Fruit fly (Drosophila melanogaster) whole organism, embryonic: ENCODE measurements around the gene CG46464.

Experiments
- Abd-B ChIP-seq: fragments of 200-800 bp; sonication (Bioruptor generic); optimal IDR thresholded peaks from 2 replicates; lab custom pipeline; 2018; ENCODE audit warnings: missing biosample characterization, mild to moderate bottlenecking, missing genetic modification characterization, moderate library complexity
- Atf-2 ChIP-seq: fragments of 200-800 bp; sonication (Bioruptor generic); optimal IDR thresholded peaks from 2 replicates; lab custom pipeline; 2016; ENCODE audit warnings: missing biosample characterization, missing genetic modification characterization
- Atf6 ChIP-seq: fragments of 200-800 bp; sonication (Bioruptor generic); IDR thresholded peaks from 2 replicates; pipeline ENCODE4 v1.3.6; 2022; ENCODE audit warnings: missing biosample characterization, missing genetic modification characterization
- B-H1 ChIP-seq: fragments of 200-800 bp; sonication (Bioruptor generic); IDR thresholded peaks from 3 replicates; pipeline ENCODE4 v1.3.6; 2022; ENCODE audit warnings: missing biosample characterization, missing genetic modification characterization
- CG11504 ChIP-seq: fragments of 200-800 bp; sonication (Bioruptor generic); optimal IDR thresholded peaks from 3 replicates; lab custom pipeline; 2019; ENCODE audit warnings: missing biosample characterization, mild to moderate bottlenecking, missing genetic modification characterization, moderate library complexity
- CG12104 ChIP-seq: fragments of 200-800 bp; sonication (Bioruptor generic); optimal IDR thresholded peaks from 3 replicates; lab custom pipeline; 2016; ENCODE audit warnings: missing biosample characterization, missing genetic modification characterization
- CG12219 ChIP-seq: fragments of 200-800 bp; sonication (Bioruptor generic); optimal IDR thresholded peaks from 3 replicates; lab custom pipeline; 2018; ENCODE audit warnings: missing biosample characterization, mild to moderate bottlenecking, missing genetic modification characterization
- CG12942 ChIP-seq: fragments of 200-800 bp; sonication (Bioruptor generic); optimal IDR thresholded peaks from 3 replicates; lab custom pipeline; 2016; ENCODE audit warnings: missing biosample characterization, missing genetic modification characterization
- CG13123 ChIP-seq: fragments of 200-800 bp; sonication (Bioruptor generic); optimal IDR thresholded peaks from 2 replicates; lab custom pipeline; 2016; ENCODE audit warnings: missing biosample characterization, missing genetic modification characterization
- CG13894 ChIP-seq: fragments of 200-800 bp; sonication (Bioruptor generic); optimal IDR thresholded peaks from 3 replicates; lab custom pipeline; 2018; ENCODE audit warnings: missing biosample characterization, mild to moderate bottlenecking, missing genetic modification characterization, moderate library complexity
- CG1647 ChIP-seq: fragments of 200-800 bp; sonication (Bioruptor generic); optimal IDR thresholded peaks from 3 replicates; lab custom pipeline; 2016; ENCODE audit warnings: missing biosample characterization, missing genetic modification characterization
- CG17186 ChIP-seq: fragments of 200-800 bp; sonication (Bioruptor generic); optimal IDR thresholded peaks from 3 replicates; lab custom pipeline; 2017; ENCODE audit warnings: missing biosample characterization, missing genetic modification reagents, missing genetic modification characterization
- CG17359 ChIP-seq: fragments of 200-800 bp; sonication (Bioruptor generic); optimal IDR thresholded peaks from 3 replicates; lab custom pipeline; 2018; ENCODE audit warnings: missing biosample characterization, mild to moderate bottlenecking, missing genetic modification characterization, moderate library complexity
- CG17385 ChIP-seq: fragments of 200-800 bp; sonication (Bioruptor generic); optimal IDR thresholded peaks from 3 replicates; lab custom pipeline; 2018; ENCODE audit warnings: missing biosample characterization, mild to moderate bottlenecking, missing genetic modification characterization
- CG17912 ChIP-seq: fragments of 200-800 bp; sonication (Bioruptor generic); optimal IDR thresholded peaks from 2 replicates; lab custom pipeline; 2018; ENCODE audit warnings: missing biosample characterization, mild to moderate bottlenecking, missing genetic modification characterization
- CG1792 ChIP-seq: fragments of 200-800 bp; sonication (Bioruptor generic); optimal IDR thresholded peaks from 2 replicates; lab custom pipeline; 2016; ENCODE audit warnings: missing biosample characterization, missing genetic modification characterization
- CG18262 ChIP-seq: fragments of 200-800 bp; optimal IDR thresholded peaks from 3 replicates; lab custom pipeline; 2019; ENCODE audit warnings: missing biosample characterization, mild to moderate bottlenecking, missing genetic modification characterization, moderate library complexity
- CG2678 ChIP-seq: fragments of 200-800 bp; sonication (Bioruptor generic); optimal IDR thresholded peaks from 3 replicates; lab custom pipeline; 2019; ENCODE audit warnings: missing biosample characterization, mild to moderate bottlenecking, missing genetic modification characterization, moderate library complexity
- CG30403 ChIP-seq: fragments of 200-800 bp; sonication (Bioruptor generic); optimal IDR thresholded peaks from 3 replicates; lab custom pipeline; 2016; ENCODE audit warnings: missing biosample characterization, missing genetic modification characterization
- CG31441 ChIP-seq: fragments of 200-800 bp; sonication (Bioruptor generic); IDR thresholded peaks from 2 replicates; pipeline ENCODE4 v1.3.6; 2022; ENCODE audit warnings: missing biosample characterization, missing genetic modification characterization
- CG7357 ChIP-seq: fragments of 200-800 bp; sonication (Bioruptor generic); IDR thresholded peaks from 3 replicates; pipeline ENCODE4 v1.3.6; 2022; ENCODE audit warnings: missing biosample characterization, missing genetic modification characterization
- Chrac-16 ChIP-seq: fragments of 200-800 bp; sonication (Bioruptor generic); optimal IDR thresholded peaks from 3 replicates; lab custom pipeline; 2016; ENCODE audit warnings: missing biosample characterization, missing genetic modification characterization
- Nf-YB ChIP-seq: fragments of 200-800 bp; sonication (Bioruptor generic); optimal IDR thresholded peaks from 3 replicates; lab custom pipeline; 2019; ENCODE audit warnings: missing biosample characterization, mild to moderate bottlenecking, missing genetic modification characterization, moderate library complexity
- Sox100B ChIP-seq: fragments of 200-800 bp; sonication (Bioruptor generic); optimal IDR thresholded peaks from 3 replicates; lab custom pipeline; 2018; ENCODE audit warnings: missing biosample characterization, mild to moderate bottlenecking, missing genetic modification characterization
- Sry-β ChIP-seq: fragments of 200-800 bp; sonication (Bioruptor generic); optimal IDR thresholded peaks from 2 replicates; lab custom pipeline; 2018; ENCODE audit warnings: missing biosample characterization, mild to moderate bottlenecking, missing genetic modification characterization, moderate library complexity
- Stat92E ChIP-seq, 3 experiments: fragments of >200 bp in 2 of 3; fragments of 200-800 bp in 1 of 3; sonication (Bioruptor generic) in 1 of 3; optimal IDR thresholded peaks; 2 replicates each; lab custom pipeline; 2017 to 2019; ENCODE audit warnings: missing biosample characterization in 3 of 3, missing genetic modification characterization in 3 of 3, mild to moderate bottlenecking in 1 of 3, moderate library complexity in 1 of 3
- Trl ChIP-seq, 3 experiments: fragments of >200 bp in 2 of 3; fragments of 200-800 bp in 1 of 3; sonication (Bioruptor generic) in 1 of 3; optimal IDR thresholded peaks; 2 replicates in 1 of 3; 3 replicates in 2 of 3; lab custom pipeline; 2016 to 2017; ENCODE audit warnings: missing biosample characterization in 1 of 3, missing genetic modification characterization in 1 of 3
- aop ChIP-seq: fragments of 200-800 bp; sonication (Bioruptor generic); IDR thresholded peaks from 2 replicates; pipeline ENCODE4 v1.3.6; 2022; ENCODE audit warnings: missing biosample characterization, missing genetic modification characterization
- ash1 ChIP-seq: fragments of 200-800 bp; sonication (Bioruptor generic); optimal IDR thresholded peaks from 2 replicates; lab custom pipeline; 2018; ENCODE audit warnings: missing biosample characterization, mild to moderate bottlenecking, missing genetic modification characterization
- bigmax ChIP-seq: fragments of 200-800 bp; sonication (Bioruptor generic); optimal IDR thresholded peaks from 2 replicates; lab custom pipeline; 2018; ENCODE audit warnings: missing biosample characterization, mild to moderate bottlenecking, missing genetic modification characterization
- croc ChIP-seq: fragments of 200-800 bp; sonication (Bioruptor generic); conservative IDR thresholded peaks from 3 replicates; pipeline ENCODE4 v1.3.6; 2022; ENCODE audit warnings: missing biosample characterization, missing genetic modification characterization
- ems ChIP-seq: fragments of 200-800 bp; sonication (Bioruptor generic); optimal IDR thresholded peaks from 3 replicates; lab custom pipeline; 2016; ENCODE audit warnings: missing biosample characterization, missing genetic modification characterization
- fd102C ChIP-seq: fragments of 200-800 bp; sonication (Bioruptor generic); optimal IDR thresholded peaks from 2 replicates; lab custom pipeline; 2018; ENCODE audit warnings: missing biosample characterization, mild to moderate bottlenecking, missing genetic modification characterization, moderate library complexity
- fd3F ChIP-seq: fragments of 200-800 bp; sonication (Bioruptor generic); optimal IDR thresholded peaks from 2 replicates; lab custom pipeline; 2018; ENCODE audit warnings: missing biosample characterization, mild to moderate bottlenecking, missing genetic modification characterization, moderate library complexity
- gcm2 ChIP-seq: fragments of 200-800 bp; sonication (Bioruptor generic); optimal IDR thresholded peaks from 2 replicates; lab custom pipeline; 2016; ENCODE audit warnings: missing biosample characterization, missing genetic modification characterization
- lmd ChIP-seq: fragments of 200-800 bp; sonication (Bioruptor generic); IDR thresholded peaks from 2 replicates; pipeline ENCODE4 v1.3.6; 2022; ENCODE audit warnings: missing biosample characterization, missing genetic modification characterization
- maf-S ChIP-seq: fragments of 200-800 bp; sonication (Bioruptor generic); optimal IDR thresholded peaks from 2 replicates; lab custom pipeline; 2016; ENCODE audit warnings: missing biosample characterization, missing genetic modification characterization
- nerfin-2 ChIP-seq: fragments of 200-800 bp; sonication (Bioruptor generic); IDR thresholded peaks from 2 replicates; pipeline ENCODE4 v1.3.6; 2022; ENCODE audit warnings: missing biosample characterization, missing genetic modification characterization; ENCODE audit not compliant: partially characterized antibody
- nmo ChIP-seq: fragments of 200-800 bp; sonication (Bioruptor generic); optimal IDR thresholded peaks from 2 replicates; lab custom pipeline; 2018; ENCODE audit warnings: missing biosample characterization, mild to moderate bottlenecking, missing genetic modification characterization, moderate library complexity
- nom ChIP-seq: fragments of 200-800 bp; sonication (Bioruptor generic); optimal IDR thresholded peaks from 2 replicates; lab custom pipeline; 2017; ENCODE audit warnings: missing biosample characterization, missing genetic modification characterization, mild to moderate bottlenecking, moderate library complexity, missing genetic modification reagents
- odd ChIP-seq: fragments of 200-800 bp; sonication (Bioruptor generic); optimal IDR thresholded peaks from 2 replicates; lab custom pipeline; 2017; ENCODE audit warnings: missing biosample characterization, mild to moderate bottlenecking, missing genetic modification characterization
- psq ChIP-seq: fragments of 200-800 bp; sonication (Bioruptor generic); optimal IDR thresholded peaks from 2 replicates; lab custom pipeline; 2017; ENCODE audit warnings: missing biosample characterization, missing genetic modification characterization
- run ChIP-seq: fragments of 200-800 bp; sonication (Bioruptor generic); optimal IDR thresholded peaks from 3 replicates; lab custom pipeline; 2018; ENCODE audit warnings: missing biosample characterization, mild to moderate bottlenecking, missing genetic modification characterization
- salm ChIP-seq: fragments of 200-800 bp; sonication (Bioruptor generic); optimal IDR thresholded peaks from 2 replicates; lab custom pipeline; 2018; ENCODE audit warnings: missing biosample characterization, mild to moderate bottlenecking, missing genetic modification characterization
- so ChIP-seq: fragments of 200-800 bp; sonication (Bioruptor generic); IDR thresholded peaks from 3 replicates; pipeline ENCODE4 v1.3.6; 2022; ENCODE audit warnings: missing biosample characterization, missing genetic modification characterization
- sob ChIP-seq: fragments of 200-800 bp; sonication (Bioruptor generic); IDR thresholded peaks from 2 replicates; pipeline ENCODE4 v1.3.6; 2022; ENCODE audit warnings: missing biosample characterization, missing genetic modification characterization
- stwl ChIP-seq: fragments of 200-800 bp; sonication (Bioruptor generic); optimal IDR thresholded peaks from 3 replicates; lab custom pipeline; 2018; ENCODE audit warnings: missing biosample characterization, mild to moderate bottlenecking, missing genetic modification characterization, moderate library complexity
- tio ChIP-seq: fragments of 200-800 bp; sonication (Bioruptor generic); optimal IDR thresholded peaks from 2 replicates; lab custom pipeline; 2017; ENCODE audit warnings: missing biosample characterization, missing genetic modification characterization, inconsistent platforms
- trem ChIP-seq: fragments of 200-800 bp; optimal IDR thresholded peaks from 3 replicates; lab custom pipeline; 2019; ENCODE audit warnings: missing biosample characterization, mild to moderate bottlenecking, missing genetic modification characterization, moderate library complexity
- ttk ChIP-seq: fragments of 200-800 bp; sonication (Bioruptor generic); IDR thresholded peaks from 2 replicates; pipeline ENCODE4 v2.1.2; 2022; ENCODE audit warnings: missing biosample characterization, missing genetic modification characterization

Gene CG46464

dm6 chrX:17491184-17491583 lies 47.4 kb upstream of the CG46464 start (continued):
- TF ChIP-seq maf-S (GFP tag; lab: Kevin White, UChicago) (no peak), sob (GFP tag; lab: Robert Waterston, UW) (peak; percentile 62), Sox100B (GFP tag; lab: Kevin White, UChicago) (peak; percentile 34), CG2678 (peak; percentile 60), CG17912 (GFP tag; lab: Kevin White, UChicago) (no peak), nmo (GFP tag; lab: Kevin White, UChicago) (peak; percentile 65), CG7357 (GFP tag; lab: Robert Waterston, UW) (peak; percentile 56; the same call in 2 of the 3 replicates), CG17359 (tag; lab: Kevin White, UChicago) (peak; percentile 58), salm (no peak), Atf-2 (GFP tag; lab: Kevin White, UChicago) (peak; percentile 4), tio (GFP tag; lab: Kevin White, UChicago) (peak; percentile 61), CG12104 (GFP tag; lab: Kevin White, UChicago) (peak; percentile 26), CG1792 (GFP tag; lab: Kevin White, UChicago) (peak; percentile 35), CG31441 (GFP tag; lab: Robert Waterston, UW) (peak; percentile 49; the same call in 1 of the 2 replicates), croc (GFP tag; lab: Robert Waterston, UW) (peak; percentile 45; the same call in 1 of the 3 replicates), lmd (GFP tag; lab: Robert Waterston, UW) (peak; percentile 67), Atf6 (no peak), trem (tag; lab: Kevin White, UChicago) (peak; percentile 15), odd (peak; percentile 20), aop (GFP tag; lab: Robert Waterston, UW) (no peak), run (tag; lab: Kevin White, UChicago) (no peak), Nf-YB (GFP tag; lab: Kevin White, UChicago) (no peak), fd3F (GFP tag; lab: Kevin White, UChicago) (no peak), B-H1 (GFP tag; lab: Robert Waterston, UW) (peak; percentile 44; the same call in 2 of the 3 replicates), Sry-β (GFP tag; lab: Kevin White, UChicago) (no peak), CG11504 (peak; percentile 73), CG17186 (GFP tag; lab: Kevin White, UChicago) (no peak), Chrac-16 (GFP tag; lab: Kevin White, UChicago) (peak; percentile 51), stwl (tag; lab: Kevin White, UChicago) (no peak), Stat92E (GFP tag; optimal IDR thresholded peaks at IDR 0.05; lab: Kevin White, UChicago) (no peak), CG17385 (GFP tag; lab: Kevin White, UChicago) (peak; percentile 42), ems (GFP tag; lab: Kevin White, UChicago) (peak; percentile 39), CG12942 (GFP tag; lab: Kevin White, UChicago) (no peak), CG12219 (GFP tag; lab: Kevin White, UChicago) (peak; percentile 16), Trl (optimal IDR thresholded peaks at IDR 0.05; lab: Kevin White, UChicago) (no peak), Trl (GFP tag; optimal IDR thresholded peaks at IDR 0.05; lab: Kevin White, UChicago) (no peak), CG18262 (tag; lab: Kevin White, UChicago) (peak; percentile 66), nom (peak; percentile 11), fd102C (GFP tag; lab: Kevin White, UChicago) (peak; percentile 1), so (GFP tag; lab: Robert Waterston, UW) (peak; percentile 54; the same call in 1 of the 3 replicates), CG13123 (GFP tag; lab: Kevin White, UChicago) (no peak), Abd-B (GFP tag; lab: Kevin White, UChicago) (peak; percentile 31), psq (GFP tag; lab: Kevin White, UChicago) (no peak), CG30403 (peak; percentile 51), nerfin-2 (no peak), bigmax (GFP tag; lab: Kevin White, UChicago) (no peak), ttk (GFP tag; lab: Robert Waterston, UW) (peak; percentile 56; the same call in 1 of the 2 replicates), CG13894 (no peak), CG1647 (GFP tag; lab: Kevin White, UChicago) (no peak), gcm2 (GFP tag; lab: Kevin White, UChicago) (no peak), ash1 (no peak)
